Worm (Caenorhabditis elegans) whole organism, L3 larva: ENCODE results near the gene gcy-33.

Source experiments
- aly-2 ChIP-seq: fragments of 150-350 bp; optimal IDR thresholded peaks from 2 replicates; lab custom pipeline; 2014; ENCODE audit warnings: missing biosample characterization, missing genetic modification characterization
- egl-27 ChIP-seq: sonication (generic microtip); optimal IDR thresholded peaks from 4 replicates; lab custom pipeline; 2017; ENCODE audit warnings: missing biosample characterization, missing genetic modification reagents, missing genetic modification characterization
- elt-3 ChIP-seq, 3 experiments: fragments of 150-350 bp in 1 of 3; sonication (generic microtip) in 2 of 3; optimal IDR thresholded peaks; 2 replicates in 2 of 3; 4 replicates in 1 of 3; lab custom pipeline; 2014 to 2017; ENCODE audit warnings: missing biosample characterization in 3 of 3, missing genetic modification characterization in 3 of 3
- fkh-10 ChIP-seq: sonication (generic microtip); optimal IDR thresholded peaks from 2 replicates; lab custom pipeline; 2017; ENCODE audit warnings: missing biosample characterization, missing genetic modification reagents, missing genetic modification characterization
- jun-1 ChIP-seq: fragments of 150-350 bp; optimal IDR thresholded peaks from 2 replicates; lab custom pipeline; 2014; ENCODE audit warnings: missing biosample characterization, missing genetic modification reagents, missing genetic modification characterization
- lin-15B ChIP-seq: fragments of 150-350 bp; optimal IDR thresholded peaks from 2 replicates; lab custom pipeline; 2014; ENCODE audit warnings: missing biosample characterization, missing genetic modification characterization
- nhr-28 ChIP-seq: fragments of 150-350 bp; optimal IDR thresholded peaks from 2 replicates; lab custom pipeline; 2014; ENCODE audit warnings: missing biosample characterization, missing genetic modification characterization
- nhr-76 ChIP-seq: fragments of 150-350 bp; sonication (generic microtip); optimal IDR thresholded peaks from 5 replicates; lab custom pipeline; 2014; ENCODE audit warnings: missing biosample characterization, missing genetic modification characterization
- skn-1 ChIP-seq: fragments of 150-350 bp; optimal IDR thresholded peaks from 2 replicates; lab custom pipeline; 2014; ENCODE audit warnings: missing biosample characterization, missing genetic modification characterization
- ztf-11 ChIP-seq: fragments of 150-350 bp; optimal IDR thresholded peaks from 2 replicates; lab custom pipeline; 2014; ENCODE audit warnings: missing biosample characterization, missing genetic modification characterization

ce11 chrV:12048445-12048844, 46.8 kb upstream of the gcy-33 start, which contains the start of gene dars-2:
- no peak for TF ChIP-seq ztf-11 (tag; lab: Kevin White, UChicago)
- TF ChIP-seq nhr-76 (tag; lab: Kevin White, UChicago) = no peak
- TF ChIP-seq skn-1 (tag; lab: Kevin White, UChicago) = no peak
- TF ChIP-seq egl-27 = no peak
- TF ChIP-seq aly-2 = no peak
- TF ChIP-seq nhr-28 (tag; lab: Kevin White, UChicago) = no peak
- TF ChIP-seq fkh-10 (GFP tag; lab: Kevin White, UChicago) = no peak
- no peak for TF ChIP-seq lin-15B (tag; lab: Kevin White, UChicago)
- no peak for TF ChIP-seq elt-3 (tag; optimal IDR thresholded peaks at IDR 0.05; lab: Kevin White, UChicago)
- TF ChIP-seq jun-1 (tag; lab: Kevin White, UChicago) = no peak
